Fruit fly (Drosophila melanogaster) whole organism, wandering third instar larva: ENCODE results near the gene CG16736.

Experiments used
- Abd-B ChIP-seq: fragments of >200 bp; optimal IDR thresholded peaks from 2 replicates; lab custom pipeline; 2017; ENCODE audit warnings: missing biosample characterization, missing genetic modification characterization
- CG32264 ChIP-seq: fragments of 200-800 bp; sonication (Bioruptor generic); optimal IDR thresholded peaks from 2 replicates; lab custom pipeline; 2016; ENCODE audit warnings: missing biosample characterization, missing genetic modification characterization
- CG9705 ChIP-seq: fragments of 200-800 bp; sonication (Bioruptor generic); optimal IDR thresholded peaks from 2 replicates; lab custom pipeline; 2018; ENCODE audit warnings: missing biosample characterization, mild to moderate bottlenecking, missing genetic modification characterization
- CrebA ChIP-seq: fragments of 200-800 bp; sonication (Bioruptor generic); optimal IDR thresholded peaks from 2 replicates; lab custom pipeline; 2016; ENCODE audit warnings: missing biosample characterization, mild to moderate bottlenecking, missing genetic modification characterization, borderline replicate concordance
- Dif ChIP-seq: fragments of 200-275, 200-300 bp; sonication (Bioruptor generic); optimal IDR thresholded peaks from 2 replicates; lab custom pipeline; 2018; ENCODE audit warnings: missing biosample characterization, missing genetic modification characterization; ENCODE audit not compliant: partially characterized antibody
- GATAd ChIP-seq: sonication (Bioruptor generic); optimal IDR thresholded peaks from 2 replicates; lab custom pipeline; 2016; ENCODE audit warnings: missing biosample characterization, missing genetic modification characterization
- Hr78 ChIP-seq: fragments of >200 bp; optimal IDR thresholded peaks from 2 replicates; lab custom pipeline; 2017; ENCODE audit warnings: missing biosample characterization, missing genetic modification characterization
- Hr83 ChIP-seq: fragments of 200-300 bp; sonication (Bioruptor generic); optimal IDR thresholded peaks from 2 replicates; lab custom pipeline; 2016; ENCODE audit warnings: missing biosample characterization, mild to moderate bottlenecking, missing genetic modification characterization, moderate library complexity; ENCODE audit not compliant: poor library complexity, severe bottlenecking
- Jra ChIP-seq: sonication (Bioruptor generic); optimal IDR thresholded peaks from 2 replicates; lab custom pipeline; 2016; ENCODE audit warnings: missing biosample characterization, missing genetic modification characterization
- Mio ChIP-seq: sonication (Bioruptor generic); optimal IDR thresholded peaks from 2 replicates; lab custom pipeline; 2016; ENCODE audit warnings: missing biosample characterization, missing genetic modification characterization
- Myc ChIP-seq: fragments of >200 bp; optimal IDR thresholded peaks from 2 replicates; lab custom pipeline; 2017
- N ChIP-seq: fragments of >200 bp; optimal IDR thresholded peaks from 2 replicates; lab custom pipeline; 2018; ENCODE audit warnings: missing biosample characterization, missing external identifiers, missing genetic modification characterization
- OdsH ChIP-seq: fragments of 200-800 bp; sonication (Bioruptor generic); optimal IDR thresholded peaks from 2 replicates; lab custom pipeline; 2016; ENCODE audit warnings: missing biosample characterization, mild to moderate bottlenecking, missing genetic modification characterization
- Rel ChIP-seq, 2 experiments: fragments of 200-800 bp; sonication (Bioruptor generic) in 1 of 2; optimal IDR thresholded peaks; 2 replicates in 1 of 2; 3 replicates in 1 of 2; lab custom pipeline; 2016 to 2019; ENCODE audit warnings: mild to moderate bottlenecking in 2 of 2, missing biosample characterization in 2 of 2, missing genetic modification characterization in 2 of 2, moderate library complexity in 1 of 2
- Vsx2 ChIP-seq: fragments of 200-300, 225-300 bp; sonication (Bioruptor generic); optimal IDR thresholded peaks from 2 replicates; lab custom pipeline; 2018; ENCODE audit warnings: missing biosample characterization, missing genetic modification characterization; ENCODE audit not compliant: partially characterized antibody
- br ChIP-seq: fragments of 200-800 bp; sonication (Bioruptor generic); optimal IDR thresholded peaks from 2 replicates; lab custom pipeline; 2016; ENCODE audit warnings: missing biosample characterization, missing genetic modification characterization
- brk ChIP-seq: fragments of 200-800 bp; sonication (Bioruptor generic); optimal IDR thresholded peaks from 2 replicates; lab custom pipeline; 2016; ENCODE audit warnings: missing biosample characterization, mild to moderate bottlenecking, missing genetic modification characterization
- dl ChIP-seq, 2 experiments: fragments of 175-275, 200-275 bp in 1 of 2; fragments of 200-275 bp in 1 of 2; sonication (Bioruptor generic); optimal IDR thresholded peaks; lab custom pipeline; 2018; ENCODE audit warnings: mild to moderate bottlenecking in 2 of 2, missing biosample characterization in 2 of 2, missing genetic modification characterization in 2 of 2, moderate library complexity in 2 of 2; ENCODE audit not compliant: partially characterized antibody in 2 of 2, insufficient read depth in 1 of 2
- dmrt93B ChIP-seq: fragments of 200-800 bp; sonication (Bioruptor generic); optimal IDR thresholded peaks from 2 replicates; lab custom pipeline; 2018; ENCODE audit warnings: missing biosample characterization, mild to moderate bottlenecking, missing genetic modification characterization
- dsf ChIP-seq: sonication (Bioruptor generic); optimal IDR thresholded peaks from 2 replicates; lab custom pipeline; 2016; ENCODE audit warnings: missing biosample characterization, missing genetic modification characterization, borderline replicate concordance
- ey ChIP-seq: fragments of 200-800 bp; sonication (Bioruptor generic); optimal IDR thresholded peaks from 2 replicates; lab custom pipeline; 2016; ENCODE audit warnings: missing biosample characterization, missing genetic modification characterization
- foxo ChIP-seq, 2 experiments: fragments of 200-800 bp; sonication (Bioruptor generic); optimal IDR thresholded peaks; 2 replicates in 1 of 2; 3 replicates in 1 of 2; lab custom pipeline; 2016 to 2017; ENCODE audit warnings: missing biosample characterization in 2 of 2, missing genetic modification characterization in 2 of 2
- fru ChIP-seq: fragments of 200-800 bp; sonication (Bioruptor generic); optimal IDR thresholded peaks from 3 replicates; lab custom pipeline; 2016; ENCODE audit warnings: missing biosample characterization, mild to moderate bottlenecking, missing genetic modification characterization
- h ChIP-seq: fragments of 200-800 bp; sonication (Bioruptor generic); optimal IDR thresholded peaks from 3 replicates; lab custom pipeline; 2016; ENCODE audit warnings: missing biosample characterization, mild to moderate bottlenecking, missing genetic modification characterization
- jim ChIP-seq: fragments of 175-275, 200-325 bp; sonication (Bioruptor generic); optimal IDR thresholded peaks from 2 replicates; lab custom pipeline; 2016; ENCODE audit warnings: missing biosample characterization, mild to moderate bottlenecking, missing genetic modification characterization
- lola ChIP-seq: fragments of >200 bp; optimal IDR thresholded peaks from 2 replicates; lab custom pipeline; 2017; ENCODE audit warnings: missing biosample characterization, missing genetic modification characterization
- pan ChIP-seq: fragments of >200 bp; optimal IDR thresholded peaks from 2 replicates; lab custom pipeline; 2017
- psq ChIP-seq: fragments of 200-800 bp; sonication (Bioruptor generic); optimal IDR thresholded peaks from 3 replicates; lab custom pipeline; 2017; ENCODE audit warnings: missing biosample characterization, mild to moderate bottlenecking, missing genetic modification characterization, moderate library complexity
- rgr ChIP-seq: fragments of 200-800 bp; sonication (Bioruptor generic); optimal IDR thresholded peaks from 3 replicates; lab custom pipeline; 2016; ENCODE audit warnings: missing biosample characterization, mild to moderate bottlenecking, missing genetic modification characterization
- sage ChIP-seq: fragments of 200-800 bp; sonication (Bioruptor generic); optimal IDR thresholded peaks from 2 replicates; lab custom pipeline; 2016; ENCODE audit warnings: missing biosample characterization, mild to moderate bottlenecking, missing genetic modification characterization
- sv ChIP-seq: fragments of 200-800 bp; sonication (Bioruptor generic); optimal IDR thresholded peaks from 3 replicates; lab custom pipeline; 2016; ENCODE audit warnings: missing biosample characterization, missing genetic modification characterization
- tai ChIP-seq: sonication (Bioruptor generic); optimal IDR thresholded peaks from 2 replicates; lab custom pipeline; 2016; ENCODE audit warnings: missing biosample characterization, missing genetic modification characterization
- usp ChIP-seq: fragments of >200 bp; optimal IDR thresholded peaks from 2 replicates; lab custom pipeline; 2017; ENCODE audit warnings: missing biosample characterization, missing genetic modification characterization
- woc ChIP-seq: sonication (Bioruptor generic); optimal IDR thresholded peaks from 2 replicates; lab custom pipeline; 2016; ENCODE audit warnings: missing biosample characterization, mild to moderate bottlenecking, missing genetic modification characterization

CG16736 gene

dm6 chr3R:9226701-9227313 lies 30.7 kb downstream of the CG16736 start:
- TF ChIP-seq usp (GFP tag; lab: Kevin White, UChicago) (no peak), Dif (peak; percentile 75), woc (peak; percentile 5), psq (GFP tag; lab: Kevin White, UChicago) (peak; percentile 94), Vsx2 (GFP tag; lab: Kevin White, UChicago) (peak; percentile 73), Rel (GFP tag; optimal IDR thresholded peaks at IDR 0.05; lab: Kevin White, UChicago) (no peak), Rel (tag; optimal IDR thresholded peaks at IDR 0.05; lab: Kevin White, UChicago) (peak; percentile 93), OdsH (GFP tag; lab: Kevin White, UChicago) (no peak), dl (GFP tag; optimal IDR thresholded peaks at IDR 0.05; lab: Kevin White, UChicago; ENCODE audit: insufficient read depth in 1 of 2, partially characterized antibody in 2 of 2) (peak; percentile 32 to 65)

dm6 chr3R:9226146-9226545 lies 31.4 kb downstream of the CG16736 start:
- TF ChIP-seq Jra: no peak
- peak; percentile 8 for TF ChIP-seq fru (GFP tag; lab: Kevin White, UChicago)
- no peak for TF ChIP-seq dsf (GFP tag; lab: Kevin White, UChicago)
- TF ChIP-seq woc: no peak
- TF ChIP-seq Vsx2 (GFP tag; lab: Kevin White, UChicago): peak; percentile 3
- no peak for TF ChIP-seq br (GFP tag; lab: Kevin White, UChicago)
- TF ChIP-seq Mio (GFP tag; lab: Kevin White, UChicago): no peak
- TF ChIP-seq brk (GFP tag; lab: Kevin White, UChicago): no peak
- no peak for TF ChIP-seq CG9705 (GFP tag; lab: Kevin White, UChicago)
- TF ChIP-seq, all 38 proteins: peak for 2

- peak; percentile 8 for TF ChIP-seq OdsH (GFP tag; lab: Kevin White, UChicago)
- TF ChIP-seq tai: no peak
- peak; percentile 5 for TF ChIP-seq psq (GFP tag; lab: Kevin White, UChicago)
- TF ChIP-seq dmrt93B: no peak
- TF ChIP-seq rgr: peak; percentile 1
- TF ChIP-seq CG32264: no peak
- TF ChIP-seq GATAd: no peak
- peak; percentile 47 for TF ChIP-seq sv (GFP tag; lab: Kevin White, UChicago)
- TF ChIP-seq h (GFP tag; lab: Kevin White, UChicago): peak; percentile 17
- peak in 1 of 2 experiments; percentile 23 for TF ChIP-seq foxo (GFP tag; optimal IDR thresholded peaks at IDR 0.05; lab: Kevin White, UChicago)
Observed at dm6 chr3R:9224807-9225206, 32.7 kb downstream of the CG16736 start.

- no peak for TF ChIP-seq br (GFP tag; lab: Kevin White, UChicago)
- no peak for TF ChIP-seq Mio (GFP tag; lab: Kevin White, UChicago)
- TF ChIP-seq dl (GFP tag; optimal IDR thresholded peaks at IDR 0.05; lab: Kevin White, UChicago; ENCODE audit: insufficient read depth in 1 of 2, partially characterized antibody in 2 of 2): no peak
- TF ChIP-seq dsf (GFP tag; lab: Kevin White, UChicago): no peak
- no peak for TF ChIP-seq GATAd
- TF ChIP-seq CG32264: no peak
- no peak for TF ChIP-seq h (GFP tag; lab: Kevin White, UChicago)
- no peak for TF ChIP-seq woc
- no peak for TF ChIP-seq CrebA (GFP tag; lab: Kevin White, UChicago)
- no peak for TF ChIP-seq usp (GFP tag; lab: Kevin White, UChicago)
- no peak for TF ChIP-seq rgr
- no peak for TF ChIP-seq Hr83 (GFP tag; lab: Kevin White, UChicago)
- no peak for TF ChIP-seq lola (GFP tag; lab: Kevin White, UChicago)
- no peak for TF ChIP-seq ey
- no peak for TF ChIP-seq jim (GFP tag; lab: Kevin White, UChicago)
Observed at dm6 chr3R:9222355-9222754, 35.2 kb downstream of the CG16736 start.

- TF ChIP-seq CG9705 (GFP tag; lab: Kevin White, UChicago) (no peak), CrebA (GFP tag; lab: Kevin White, UChicago) (no peak), sage (GFP tag; lab: Kevin White, UChicago) (no peak), CG32264 (no peak), N (GFP tag; lab: Kevin White, UChicago) (no peak), br (GFP tag; lab: Kevin White, UChicago) (peak; percentile 33), Vsx2 (GFP tag; lab: Kevin White, UChicago) (no peak), dsf (GFP tag; lab: Kevin White, UChicago) (no peak), Myc (lab: Kevin White, UChicago) (no peak), pan (lab: Kevin White, UChicago) (no peak), GATAd (no peak), rgr (peak; percentile 43), usp (GFP tag; lab: Kevin White, UChicago) (no peak), Hr78 (GFP tag; lab: Kevin White, UChicago) (no peak), sv (GFP tag; lab: Kevin White, UChicago) (peak; percentile 29), tai (no peak), dl (GFP tag; optimal IDR thresholded peaks at IDR 0.05; lab: Kevin White, UChicago; ENCODE audit: insufficient read depth in 1 of 2, partially characterized antibody in 2 of 2) (no peak), Rel (GFP tag; optimal IDR thresholded peaks at IDR 0.05; lab: Kevin White, UChicago) (no peak), Rel (tag; optimal IDR thresholded peaks at IDR 0.05; lab: Kevin White, UChicago) (no peak), Dif (no peak), dmrt93B (no peak), jim (GFP tag; lab: Kevin White, UChicago) (no peak), fru (GFP tag; lab: Kevin White, UChicago) (peak; percentile 56), h (GFP tag; lab: Kevin White, UChicago) (peak; percentile 25), woc (no peak), Abd-B (GFP tag; lab: Kevin White, UChicago) (no peak), lola (GFP tag; lab: Kevin White, UChicago) (no peak)
Observed at dm6 chr3R:9220064-9220864, 37.3 kb downstream of the CG16736 start.
